Worm (Caenorhabditis elegans) whole organism, L2 larva: Measurements from ENCODE around the gene W04G3.13.

ENCODE experiments used
- R02D3.7 ChIP-seq: fragments of 150-350 bp; optimal IDR thresholded peaks from 2 replicates; lab custom pipeline; 2014; ENCODE audit warnings: missing biosample characterization, missing genetic modification characterization
- alr-1 ChIP-seq: fragments of 150-350 bp; optimal IDR thresholded peaks from 2 replicates; lab custom pipeline; 2014; ENCODE audit warnings: missing biosample characterization, missing genetic modification characterization
- ama-1 ChIP-seq: fragments of 150-350 bp; optimal IDR thresholded peaks from 2 replicates; lab custom pipeline; 2018; ENCODE audit warnings: inconsistent platforms
- ceh-82 ChIP-seq: fragments of 150-350 bp; optimal IDR thresholded peaks from 2 replicates; lab custom pipeline; 2014; ENCODE audit warnings: missing biosample characterization, missing genetic modification characterization
- dmd-4 ChIP-seq: sonication (generic microtip); optimal IDR thresholded peaks from 2 replicates; lab custom pipeline; 2017; ENCODE audit warnings: missing biosample characterization, missing genetic modification characterization
- fos-1 ChIP-seq: fragments of 150-350 bp; optimal IDR thresholded peaks from 2 replicates; lab custom pipeline; 2014; ENCODE audit warnings: missing biosample characterization, missing genetic modification characterization
- gmeb-1 ChIP-seq: fragments of 150-350 bp; optimal IDR thresholded peaks from 2 replicates; lab custom pipeline; 2014; ENCODE audit warnings: missing biosample characterization, missing genetic modification characterization
- lin-39 ChIP-seq: fragments of 150-350 bp; optimal IDR thresholded peaks from 2 replicates; lab custom pipeline; 2014; ENCODE audit warnings: missing biosample characterization, missing genetic modification reagents, missing genetic modification characterization
- nhr-12 ChIP-seq: fragments of 150-350 bp; optimal IDR thresholded peaks from 2 replicates; lab custom pipeline; 2014; ENCODE audit warnings: missing biosample characterization, missing genetic modification characterization
- nhr-25 ChIP-seq: fragments of 150-350 bp; sonication (generic microtip); optimal IDR thresholded peaks from 3 replicates; lab custom pipeline; 2014; ENCODE audit warnings: missing biosample characterization, missing genetic modification characterization
- snpc-4 ChIP-seq: fragments of 150-350 bp; optimal IDR thresholded peaks from 2 replicates; lab custom pipeline; 2014; ENCODE audit warnings: missing biosample characterization, missing genetic modification characterization
- zag-1 ChIP-seq: fragments of 150-350 bp; optimal IDR thresholded peaks from 2 replicates; lab custom pipeline; 2014; ENCODE audit warnings: missing biosample characterization, missing genetic modification characterization
- ztf-11 ChIP-seq: sonication (generic microtip); optimal IDR thresholded peaks from 2 replicates; lab custom pipeline; 2017; ENCODE audit warnings: missing biosample characterization, missing genetic modification characterization
- ztf-4 ChIP-seq: fragments of 150-350 bp; optimal IDR thresholded peaks from 2 replicates; lab custom pipeline; 2014; ENCODE audit warnings: missing biosample characterization, missing genetic modification characterization

DNA sequence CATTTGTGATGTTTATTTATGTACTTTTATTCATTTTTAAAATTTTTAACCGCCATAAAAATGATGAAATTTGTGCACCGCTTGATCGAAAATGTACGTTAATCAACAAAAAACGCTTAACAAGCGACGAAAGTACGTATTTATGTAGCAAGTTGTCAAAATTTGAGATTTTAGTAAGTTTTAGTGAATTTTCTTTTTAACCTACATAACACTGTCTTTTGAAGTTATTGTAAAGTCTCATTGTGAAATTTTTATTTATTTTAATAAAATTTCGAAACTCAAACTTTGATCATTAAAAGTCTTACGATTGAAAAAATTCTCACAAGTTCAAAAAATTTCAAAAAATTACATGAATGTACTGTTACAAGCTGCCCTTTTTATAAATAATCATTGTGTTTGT is 17.8 kb upstream of the W04G3.13 start:
- no peak for TF ChIP-seq nhr-25 (tag; lab: Kevin White, UChicago)
- no peak for TF ChIP-seq zag-1 (tag; lab: Kevin White, UChicago)
- TF ChIP-seq ztf-11 (tag; lab: Kevin White, UChicago): no peak
- no peak for TF ChIP-seq alr-1 (tag; lab: Kevin White, UChicago)
- TF ChIP-seq ama-1 (lab: Kevin White, UChicago): no peak
- TF ChIP-seq snpc-4: no peak
- TF ChIP-seq fos-1 (tag; lab: Kevin White, UChicago): no peak
- no peak for TF ChIP-seq nhr-12 (tag; lab: Kevin White, UChicago)
- no peak for TF ChIP-seq R02D3.7
- TF ChIP-seq ceh-82 (tag; lab: Kevin White, UChicago): no peak
- no peak for TF ChIP-seq gmeb-1
- TF ChIP-seq lin-39: no peak
- TF ChIP-seq dmd-4: no peak
- TF ChIP-seq ztf-4: no peak
